Worm (Caenorhabditis elegans) whole organism, L1 larva: ENCODE measurements around the gene srx-38.
A peak's percentile ranks its signal among the peaks of the same experiment; 100 is the strongest.

ENCODE experiments used
- C04F5.9 ChIP-seq: sonication (generic microtip); optimal IDR thresholded peaks from 2 replicates; lab custom pipeline; 2016; ENCODE audit warnings: missing genetic modification characterization, missing compliant biosample characterization
- C16A3.4 ChIP-seq: fragments of 150-350 bp; optimal IDR thresholded peaks from 2 replicates; lab custom pipeline; 2014; ENCODE audit warnings: missing biosample characterization, missing genetic modification characterization
- Y116A8C.19 ChIP-seq: sonication (generic microtip); optimal IDR thresholded peaks from 2 replicates; lab custom pipeline; 2016; ENCODE audit warnings: missing compliant biosample characterization, missing genetic modification characterization, borderline replicate concordance
- alr-1 ChIP-seq: fragments of 200-800 bp; sonication (Bioruptor generic); optimal IDR thresholded peaks from 2 replicates; lab custom pipeline; 2018; ENCODE audit warnings: borderline replicate concordance, mild to moderate bottlenecking, missing genetic modification characterization, missing compliant biosample characterization
- aly-2 ChIP-seq: fragments of 150-350 bp; optimal IDR thresholded peaks from 2 replicates; lab custom pipeline; 2014; ENCODE audit warnings: missing biosample characterization, missing genetic modification characterization
- ama-1 ChIP-seq: fragments of 150-350 bp; optimal IDR thresholded peaks from 2 replicates; lab custom pipeline; 2014
- ceh-8 ChIP-seq: fragments of 200-800 bp; sonication (Bioruptor generic); optimal IDR thresholded peaks from 2 replicates; lab custom pipeline; 2018; ENCODE audit warnings: mild to moderate bottlenecking, missing genetic modification characterization, moderate library complexity, missing compliant biosample characterization
- ceh-90 ChIP-seq: sonication (generic microtip); optimal IDR thresholded peaks from 2 replicates; lab custom pipeline; 2016; ENCODE audit warnings: missing genetic modification characterization, missing compliant biosample characterization
- dpl-1 ChIP-seq, 3 experiments: fragments of 150-350 bp in 2 of 3; sonication (generic microtip) in 1 of 3; optimal IDR thresholded peaks; 2 replicates each; lab custom pipeline; 2014 to 2017; ENCODE audit warnings: missing biosample characterization in 3 of 3, missing genetic modification characterization in 3 of 3, missing genetic modification reagents in 3 of 3
- efl-1 ChIP-seq, 4 experiments: fragments of 150-350 bp; optimal IDR thresholded peaks in 3 of 4; peaks in 1 of 4; 1 replicate in 1 of 4; 2 replicates in 3 of 4; lab custom pipeline; 2014; ENCODE audit warnings: missing biosample characterization in 2 of 4, missing genetic modification characterization in 2 of 4, missing genetic modification reagents in 2 of 4
- efl-3 ChIP-seq: fragments of 200-800 bp; sonication (Bioruptor generic); optimal IDR thresholded peaks from 2 replicates; lab custom pipeline; 2018; ENCODE audit warnings: mild to moderate bottlenecking, missing genetic modification characterization, missing compliant biosample characterization
- egl-13 ChIP-seq: sonication (generic microtip); optimal IDR thresholded peaks from 2 replicates; lab custom pipeline; 2016; ENCODE audit warnings: missing genotype, missing genetic modification reagents, missing genetic modification characterization, missing compliant biosample characterization
- elt-2 ChIP-seq: sonication (generic microtip); optimal IDR thresholded peaks from 2 replicates; lab custom pipeline; 2016; ENCODE audit warnings: missing genetic modification characterization, mild to moderate bottlenecking, inconsistent platforms, missing compliant biosample characterization, missing genetic modification reagents
- elt-3 ChIP-seq, 6 experiments: fragments of 150-350 bp in 1 of 6; sonication (generic microtip); optimal IDR thresholded peaks; 2 replicates each; lab custom pipeline; 2017 to 2018; ENCODE audit warnings: missing biosample characterization in 6 of 6, missing genetic modification characterization in 6 of 6, inconsistent platforms in 1 of 6
- ets-5 ChIP-seq: fragments of 200-800 bp; sonication (Bioruptor generic); IDR thresholded peaks from 2 replicates; pipeline ENCODE4 v1.3.6; 2022; ENCODE audit warnings: missing genetic modification characterization, missing compliant biosample characterization
- fkh-8 ChIP-seq: sonication (generic microtip); optimal IDR thresholded peaks from 2 replicates; lab custom pipeline; 2016; ENCODE audit warnings: mild to moderate bottlenecking, missing genetic modification characterization, missing compliant biosample characterization
- fos-1 ChIP-seq: fragments of 150-350 bp; optimal IDR thresholded peaks from 2 replicates; lab custom pipeline; 2014; ENCODE audit warnings: missing biosample characterization, missing genetic modification characterization
- grh-1 ChIP-seq: fragments of 200-800 bp; sonication (Bioruptor generic); IDR thresholded peaks from 2 replicates; pipeline ENCODE4 v1.3.6; 2022; ENCODE audit warnings: missing genetic modification reagents, missing genetic modification characterization, missing compliant biosample characterization
- irx-1 ChIP-seq: sonication (generic microtip); optimal IDR thresholded peaks from 2 replicates; lab custom pipeline; 2016; ENCODE audit warnings: missing genetic modification characterization, missing compliant biosample characterization
- jun-1 ChIP-seq: fragments of 150-350 bp; optimal IDR thresholded peaks from 2 replicates; lab custom pipeline; 2014; ENCODE audit warnings: missing biosample characterization, missing genetic modification reagents, missing genetic modification characterization
- lin-14 ChIP-seq: fragments of 200-800 bp; sonication (Bioruptor generic); optimal IDR thresholded peaks from 2 replicates; lab custom pipeline; 2018; ENCODE audit warnings: mild to moderate bottlenecking, missing genetic modification characterization, moderate library complexity, missing compliant biosample characterization
- lin-35 ChIP-seq, 2 experiments: fragments of 150-350 bp; optimal IDR thresholded peaks; 2 replicates each; lab custom pipeline; 2014; ENCODE audit warnings: missing biosample characterization in 2 of 2, missing genetic modification characterization in 2 of 2, missing genetic modification reagents in 2 of 2
- lir-3 ChIP-seq: sonication (generic microtip); optimal IDR thresholded peaks from 2 replicates; lab custom pipeline; 2016; ENCODE audit warnings: mild to moderate bottlenecking, missing genetic modification characterization, moderate library complexity, missing compliant biosample characterization; ENCODE audit not compliant: poor library complexity
- mab-9 ChIP-seq: fragments of 200-800 bp; sonication (Bioruptor generic); IDR thresholded peaks from 2 replicates; pipeline ENCODE4 v1.3.6; 2022; ENCODE audit warnings: missing genetic modification reagents, missing genetic modification characterization, missing compliant biosample characterization
- mdl-1 ChIP-seq, 2 experiments: fragments of 150-350 bp; optimal IDR thresholded peaks; 2 replicates each; lab custom pipeline; 2014 to 2017; ENCODE audit warnings: missing biosample characterization in 2 of 2, missing genetic modification characterization in 2 of 2, inconsistent platforms in 1 of 2
- mef-2 ChIP-seq: fragments of 150-350 bp; optimal IDR thresholded peaks from 2 replicates; lab custom pipeline; 2014; ENCODE audit warnings: missing biosample characterization, missing genetic modification characterization
- mep-1 ChIP-seq: fragments of 150-350 bp; optimal IDR thresholded peaks from 2 replicates; lab custom pipeline; 2014; ENCODE audit warnings: missing biosample characterization, missing genetic modification characterization
- nhr-28 ChIP-seq: fragments of 150-350 bp; optimal IDR thresholded peaks from 2 replicates; lab custom pipeline; 2014; ENCODE audit warnings: missing biosample characterization, missing genetic modification characterization
- nhr-71 ChIP-seq: sonication (generic microtip); optimal IDR thresholded peaks from 2 replicates; lab custom pipeline; 2016; ENCODE audit warnings: mild to moderate bottlenecking, missing genetic modification characterization, moderate library complexity, missing compliant biosample characterization
- nhr-76 ChIP-seq: sonication (generic microtip); optimal IDR thresholded peaks from 2 replicates; lab custom pipeline; 2017; ENCODE audit warnings: missing biosample characterization, missing genetic modification characterization
- nhr-84 ChIP-seq: sonication (generic microtip); optimal IDR thresholded peaks from 2 replicates; lab custom pipeline; 2017; ENCODE audit warnings: missing biosample characterization, missing genetic modification characterization
- nhr-85 ChIP-seq: sonication (generic microtip); peaks from one replicate; lab custom pipeline; 2016; ENCODE audit warnings: missing genetic modification characterization, inconsistent platforms, missing compliant biosample characterization
- pax-3 ChIP-seq: fragments of 200-800 bp; sonication (Bioruptor generic); optimal IDR thresholded peaks from 2 replicates; lab custom pipeline; 2018; ENCODE audit warnings: mild to moderate bottlenecking, missing genetic modification characterization, moderate library complexity, missing compliant biosample characterization
- snpc-4 ChIP-seq: fragments of 150-350 bp; optimal IDR thresholded peaks from 2 replicates; lab custom pipeline; 2014; ENCODE audit warnings: missing biosample characterization, missing genetic modification characterization
- snu-23 ChIP-seq: sonication (generic microtip); optimal IDR thresholded peaks from 2 replicates; lab custom pipeline; 2016; ENCODE audit warnings: missing genetic modification characterization, missing compliant biosample characterization
- sox-4 ChIP-seq: sonication (generic microtip); optimal IDR thresholded peaks from 2 replicates; lab custom pipeline; 2016; ENCODE audit warnings: missing genetic modification characterization, missing compliant biosample characterization
- sup-37 ChIP-seq: fragments of 200-800 bp; sonication (Bioruptor generic); optimal IDR thresholded peaks from 2 replicates; lab custom pipeline; 2018; ENCODE audit warnings: mild to moderate bottlenecking, missing genetic modification characterization, missing compliant biosample characterization
- tbx-2 ChIP-seq: sonication (generic microtip); optimal IDR thresholded peaks from 2 replicates; lab custom pipeline; 2016; ENCODE audit warnings: missing genetic modification characterization, missing compliant biosample characterization
- tlp-1 ChIP-seq: fragments of 150-350 bp; optimal IDR thresholded peaks from 2 replicates; lab custom pipeline; 2014; ENCODE audit warnings: missing biosample characterization, missing genetic modification characterization
- unc-130 ChIP-seq: fragments of 150-350 bp; optimal IDR thresholded peaks from 2 replicates; lab custom pipeline; 2017; ENCODE audit warnings: missing biosample characterization, missing genetic modification characterization, inconsistent platforms
- unc-30 ChIP-seq: sonication (generic microtip); optimal IDR thresholded peaks from 2 replicates; lab custom pipeline; 2017; ENCODE audit warnings: missing biosample characterization, missing genetic modification characterization
- unc-86 ChIP-seq: sonication (generic microtip); optimal IDR thresholded peaks from 2 replicates; lab custom pipeline; 2016; ENCODE audit warnings: missing genetic modification characterization, missing compliant biosample characterization
- unc-98 ChIP-seq: fragments of 200-800 bp; sonication (Bioruptor generic); IDR thresholded peaks from 2 replicates; pipeline ENCODE4 v1.3.6; 2022; ENCODE audit warnings: missing genetic modification characterization, missing compliant biosample characterization
- vab-15 ChIP-seq: sonication (generic microtip); optimal IDR thresholded peaks from 2 replicates; lab custom pipeline; 2017; ENCODE audit warnings: missing genotype, mild to moderate bottlenecking, missing genetic modification characterization, missing compliant biosample characterization
- xbp-1 ChIP-seq: sonication (generic microtip); optimal IDR thresholded peaks from 2 replicates; lab custom pipeline; 2016; ENCODE audit warnings: missing genetic modification characterization, missing compliant biosample characterization
- zip-4 ChIP-seq: fragments of 200-800 bp; sonication (Bioruptor generic); optimal IDR thresholded peaks from 2 replicates; lab custom pipeline; 2018; ENCODE audit warnings: mild to moderate bottlenecking, missing genetic modification characterization, moderate library complexity, missing compliant biosample characterization

srx-38 gene

ce11 chrV:5204127-5204526 lies 48.7 kb upstream of the srx-38 start, which contains the start of gene ttc-37 (continued):
- TF ChIP-seq fos-1 (tag; lab: Kevin White, UChicago) (peak; percentile 33), unc-86 (peak; percentile 65), mab-9 (GFP tag; lab: Robert Waterston, UW) (no peak), mep-1 (tag; lab: Kevin White, UChicago) (peak; percentile 70), snpc-4 (peak; percentile 39), unc-98 (GFP tag; lab: Robert Waterston, UW) (0 out of 2 replicates have a peak, but pooled peaks have one; percentile 7), ceh-90 (tag; lab: Kevin White, UChicago) (no peak), zip-4 (GFP tag; lab: Kevin White, UChicago) (no peak), irx-1 (tag; lab: Kevin White, UChicago) (peak; percentile 64), mdl-1 (tag; optimal IDR thresholded peaks at IDR 0.05; lab: Kevin White, UChicago) (no peak), xbp-1 (peak; percentile 65), snu-23 (GFP tag; lab: Kevin White, UChicago) (peak; percentile 81), sox-4 (tag; lab: Kevin White, UChicago) (no peak), egl-13 (tag; lab: Kevin White, UChicago) (no peak), tlp-1 (tag; lab: Kevin White, UChicago) (no peak), ama-1 (no peak), ets-5 (GFP tag; lab: Robert Waterston, UW) (no peak), nhr-85 (tag; lab: Kevin White, UChicago) (peak; percentile 75), mef-2 (tag; lab: Kevin White, UChicago) (no peak), nhr-76 (tag; lab: Kevin White, UChicago) (no peak), efl-1 (optimal IDR thresholded peaks at IDR 0.05; lab: Kevin White, UChicago) (peak; percentile 98 to 99), efl-1 (GFP tag; optimal IDR thresholded peaks at IDR 0.05 in 1 of 2; lab: Kevin White, UChicago) (peak; percentile 98 to 100), grh-1 (GFP tag; lab: Robert Waterston, UW) (no peak), dpl-1 (GFP tag; optimal IDR thresholded peaks at IDR 0.05; lab: Kevin White, UChicago) (peak; percentile 96 to 98 (median 98)), nhr-84 (tag; lab: Kevin White, UChicago) (no peak), nhr-71 (tag; lab: Kevin White, UChicago) (peak; percentile 87), C04F5.9 (tag; lab: Kevin White, UChicago) (no peak), fkh-8 (no peak), alr-1 (tag; lab: Kevin White, UChicago) (no peak), unc-130 (tag; lab: Kevin White, UChicago) (no peak), C16A3.4 (peak; percentile 60), jun-1 (tag; lab: Kevin White, UChicago) (peak; percentile 19), unc-30 (tag; lab: Kevin White, UChicago) (no peak), nhr-28 (tag; lab: Kevin White, UChicago) (no peak), aly-2 (tag; lab: Kevin White, UChicago) (peak; percentile 41), vab-15 (tag; lab: Kevin White, UChicago) (no peak)

- TF ChIP-seq snpc-4, result no peak
- TF ChIP-seq C16A3.4, result no peak
- no peak for TF ChIP-seq elt-3 (tag; optimal IDR thresholded peaks at IDR 0.05; lab: Kevin White, UChicago)
- TF ChIP-seq sup-37, result no peak
- no peak for TF ChIP-seq pax-3 (tag; lab: Kevin White, UChicago)
- TF ChIP-seq irx-1 (tag; lab: Kevin White, UChicago), result no peak
- TF ChIP-seq fkh-8, result no peak
- TF ChIP-seq xbp-1, result no peak
- TF ChIP-seq lin-14, result no peak
- TF ChIP-seq lir-3 (tag; lab: Kevin White, UChicago), result no peak
- no peak for TF ChIP-seq efl-3 (GFP tag; lab: Kevin White, UChicago)
- no peak for TF ChIP-seq ceh-8
- no peak for TF ChIP-seq elt-2 (tag; lab: Kevin White, UChicago)
- TF ChIP-seq lin-35 (GFP tag; optimal IDR thresholded peaks at IDR 0.05; lab: Kevin White, UChicago), result no peak
- no peak for TF ChIP-seq Y116A8C.19
- no peak for TF ChIP-seq sox-4 (tag; lab: Kevin White, UChicago)
- no peak for TF ChIP-seq tbx-2 (tag; lab: Kevin White, UChicago)
Measured at ce11 chrV:5203643-5204042, 48.2 kb upstream of the srx-38 start.
